Fruit fly (Drosophila melanogaster): Measurements from ENCODE around the gene CG4259.

CG4259 gene

dm6 chr2L:2171366-2172078 is 42.5 kb upstream of the CG4259 start (continued):
- TF ChIP-seq CG10147 (GFP tag; optimal IDR thresholded peaks at IDR 0.05) (peak; percentile 27), CG11085 (GFP tag; IDR thresholded peaks at IDR 0.05) (no peak), aop (GFP tag; IDR thresholded peaks at IDR 0.05) (peak; percentile 99), run (tag; optimal IDR thresholded peaks at IDR 0.05) (no peak), Hey (tag; optimal IDR thresholded peaks at IDR 0.05) (peak; percentile 23), CG10543 (GFP tag; optimal IDR thresholded peaks at IDR 0.05) (peak; percentile 71), gcm2 (GFP tag; optimal IDR thresholded peaks at IDR 0.05) (no peak), crol (GFP tag; IDR thresholded peaks at IDR 0.05) (peak; percentile 95), zfh1 (GFP tag; IDR thresholded peaks at IDR 0.05) (no peak), CG3281 (GFP tag; optimal IDR thresholded peaks at IDR 0.05) (peak; percentile 13), CG12071 (GFP tag; optimal IDR thresholded peaks at IDR 0.05) (peak; percentile 3), Med (GFP tag) (peak; percentile 6), CG2678 (tag; optimal IDR thresholded peaks at IDR 0.05) (peak; percentile 26), GATAe (GFP tag; conservative IDR thresholded peaks at IDR 0.05) (peak; percentile 77), lbe (GFP tag; optimal IDR thresholded peaks at IDR 0.05) (peak; percentile 35), Jarid2 (GFP tag; optimal IDR thresholded peaks at IDR 0.05) (peak; percentile 19), CG13775 (GFP tag; optimal IDR thresholded peaks at IDR 0.05) (peak; percentile 14), CG17568 (GFP tag; optimal IDR thresholded peaks at IDR 0.05) (peak; percentile 7), Hand (GFP tag; optimal IDR thresholded peaks at IDR 0.05) (peak; percentile 42), CG3726 (GFP tag; IDR thresholded peaks at IDR 0.05) (no peak), CG10431 (GFP tag; optimal IDR thresholded peaks at IDR 0.05) (no peak), lab (GFP tag; optimal IDR thresholded peaks at IDR 0.05) (peak; percentile 83), CG12769 (tag; optimal IDR thresholded peaks at IDR 0.05) (peak; percentile 50), CG17385 (GFP tag; optimal IDR thresholded peaks at IDR 0.05) (peak; percentile 14), Eip74EF (GFP tag; optimal IDR thresholded peaks at IDR 0.05) (peak in 1 of 2 experiments; percentile 54), cwo (GFP tag; optimal IDR thresholded peaks at IDR 0.05) (peak; percentile 63), pfk (GFP tag; optimal IDR thresholded peaks at IDR 0.05) (no peak), CG14014 (GFP tag; IDR thresholded peaks at IDR 0.05) (no peak), Poxn (GFP tag; IDR thresholded peaks at IDR 0.05) (peak; percentile 22; the same call in 1 of the 2 replicates), ATbp (GFP tag; optimal IDR thresholded peaks at IDR 0.05) (peak; percentile 25), chinmo (GFP tag; IDR thresholded peaks at IDR 0.05; ENCODE audit: partially characterized antibody) (peak; percentile 52; the same call in 1 of the 4 replicates), gce (GFP tag; IDR thresholded peaks at IDR 0.05) (no peak), mirr (GFP tag; optimal IDR thresholded peaks at IDR 0.05) (peak; percentile 68), CG32532 (GFP tag; IDR thresholded peaks at IDR 0.05) (peak; percentile 45; the same call in 1 of the 2 replicates), Hr3 (GFP tag; optimal IDR thresholded peaks at IDR 0.05) (no peak), D19A (tag; optimal IDR thresholded peaks at IDR 0.05) (peak; percentile 20), phol (tag; optimal IDR thresholded peaks at IDR 0.05) (no peak), Meics (GFP tag; optimal IDR thresholded peaks at IDR 0.05) (peak; percentile 20), grn (GFP tag; optimal IDR thresholded peaks at IDR 0.05) (peak; percentile 80), CG3163 (GFP tag; optimal IDR thresholded peaks at IDR 0.05) (no peak), CG18619 (GFP tag; optimal IDR thresholded peaks at IDR 0.05) (no peak), salm (tag; optimal IDR thresholded peaks at IDR 0.05) (peak; percentile 44), CG7357 (GFP tag; IDR thresholded peaks at IDR 0.05) (no peak), CG17802 (tag; optimal IDR thresholded peaks at IDR 0.05) (no peak)
